Worm (Caenorhabditis elegans) whole organism, early embryonic: ENCODE results near the gene F42C5.3.

Source experiments
- ama-1 ChIP-seq: fragments of 150-350 bp; optimal IDR thresholded peaks from 2 replicates; lab custom pipeline; 2014
- hmbx-1 ChIP-seq: sonication (generic microtip); optimal IDR thresholded peaks from 2 replicates; lab custom pipeline; 2016; ENCODE audit warnings: mild to moderate bottlenecking, missing genetic modification characterization, missing compliant biosample characterization
- tbx-37 ChIP-seq: fragments of 200-800 bp; sonication (Bioruptor generic); conservative IDR thresholded peaks from 2 replicates; pipeline ENCODE4 v1.3.6; 2022; ENCODE audit warnings: missing genetic modification reagents, missing genetic modification characterization, missing compliant biosample characterization

DNA sequence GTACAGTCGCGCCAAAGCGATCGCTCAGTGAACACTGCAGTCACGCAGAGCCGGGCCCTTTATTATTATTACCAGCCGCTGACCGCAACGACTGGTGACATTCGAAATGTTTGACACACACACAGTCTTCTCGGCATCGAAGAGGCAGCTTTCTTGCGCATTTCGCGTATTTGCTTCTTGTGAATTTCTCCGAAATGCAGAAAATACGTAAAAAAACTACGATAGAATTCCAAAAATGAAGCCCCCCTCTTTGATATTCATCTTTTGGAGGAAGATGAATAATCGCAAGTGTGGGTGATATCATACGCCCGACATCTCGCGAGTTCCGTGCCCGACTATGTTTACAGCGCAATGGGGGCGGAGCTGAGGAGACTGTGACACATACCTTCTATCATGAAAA, 34.1 kb downstream of the F42C5.3 start:
- no peak for TF ChIP-seq hmbx-1 (tag; lab: Kevin White, UChicago)
- TF ChIP-seq tbx-37, result no peak
- no peak for TF ChIP-seq ama-1 (lab: Kevin White, UChicago)
